Fruit fly (Drosophila melanogaster): ENCODE results near the gene AhcyL2.

The AhcyL2 gene

dm6 chr3R:16936319-16936718 lies 45.6 kb downstream of the AhcyL2 start:
- TF ChIP-seq Gug (GFP tag; IDR thresholded peaks at IDR 0.05) (no peak), CG15479 (GFP tag; optimal IDR thresholded peaks at IDR 0.05) (peak; percentile 33), z (GFP tag; IDR thresholded peaks at IDR 0.05) (no peak), tll (GFP tag; optimal IDR thresholded peaks at IDR 0.05) (peak; percentile 72 to 99), Dip2 (GFP tag; IDR thresholded peaks at IDR 0.05) (no peak), zen (tag; optimal IDR thresholded peaks at IDR 0.05) (peak; percentile 36)

dm6 chr3R:16934154-16934992 lies 47.6 kb downstream of the AhcyL2 start:
- no peak for TF ChIP-seq bsh (GFP tag; optimal IDR thresholded peaks at IDR 0.05)
- TF ChIP-seq Nf-YA (GFP tag; IDR thresholded peaks at IDR 0.05), result 0 out of 2 replicates have a peak, but pooled peaks have one; percentile 30
- TF ChIP-seq dmrt11E (tag; optimal IDR thresholded peaks at IDR 0.05), result no peak
- TF ChIP-seq bab2 (GFP tag; optimal IDR thresholded peaks at IDR 0.05), result no peak
- TF ChIP-seq E2f2 (GFP tag; IDR thresholded peaks at IDR 0.05), result peak; percentile 13; the same call in 1 of the 2 replicates
- TF ChIP-seq CG9817 (tag; optimal IDR thresholded peaks at IDR 0.05), result no peak
- 0 out of 2 replicates have a peak, but pooled peaks have one; percentile 36 for TF ChIP-seq CG42726 (GFP tag; IDR thresholded peaks at IDR 0.05; ENCODE audit: partially characterized antibody)
- TF ChIP-seq Nf-YC (tag; optimal IDR thresholded peaks at IDR 0.05), result peak; percentile 79
- TF ChIP-seq Jarid2 (GFP tag; optimal IDR thresholded peaks at IDR 0.05), result peak; percentile 82
- peak; percentile 69 for TF ChIP-seq onecut (GFP tag; IDR thresholded peaks at IDR 0.05)
- 0 out of 2 replicates have a peak, but pooled peaks have one; percentile 35 for TF ChIP-seq ato (GFP tag; IDR thresholded peaks at IDR 0.05; ENCODE audit: partially characterized antibody)
- TF ChIP-seq chinmo (GFP tag; IDR thresholded peaks at IDR 0.05; ENCODE audit: partially characterized antibody), result 0 out of 4 replicates have a peak, but pooled peaks have one; percentile 39
- TF ChIP-seq CG6254 (GFP tag; optimal IDR thresholded peaks at IDR 0.05), result peak; percentile 95
- peak; percentile 93 for TF ChIP-seq ewg (GFP tag; optimal IDR thresholded peaks at IDR 0.05)
- peak; percentile 17; the same call in 1 of the 2 replicates for TF ChIP-seq lmd (GFP tag; IDR thresholded peaks at IDR 0.05)
- TF ChIP-seq CG4360 (GFP tag; IDR thresholded peaks at IDR 0.05), result peak; percentile 93
- TF ChIP-seq Aef1 (GFP tag; IDR thresholded peaks at IDR 0.05), result peak; percentile 11; the same call in 1 of the 3 replicates
- no peak for TF ChIP-seq CG14860 (GFP tag; IDR thresholded peaks at IDR 0.05; ENCODE audit: partially characterized antibody)
- TF ChIP-seq Opbp (GFP tag; IDR thresholded peaks at IDR 0.05; ENCODE audit: partially characterized antibody), result peak; percentile 46; the same call in 2 of the 3 replicates
- TF ChIP-seq CG6175 (GFP tag; IDR thresholded peaks at IDR 0.05), result peak; percentile 83
- no peak for TF ChIP-seq CG10979 (tag; optimal IDR thresholded peaks at IDR 0.05)
- peak; percentile 43; the same call in 1 of the 2 replicates for TF ChIP-seq CG32767 (GFP tag; IDR thresholded peaks at IDR 0.05)
- no peak for TF ChIP-seq pan (optimal IDR thresholded peaks at IDR 0.05)
- no peak for TF ChIP-seq pan (GFP tag; optimal IDR thresholded peaks at IDR 0.05 in 1 of 2, IDR thresholded peaks at IDR 0.05 in 1 of 2)
- peak; percentile 88 for TF ChIP-seq Dip2 (GFP tag; IDR thresholded peaks at IDR 0.05)
- peak; percentile 57; the same call in 1 of the 3 replicates for TF ChIP-seq ci (GFP tag; IDR thresholded peaks at IDR 0.05)
- TF ChIP-seq Nf-YB (GFP tag; optimal IDR thresholded peaks at IDR 0.05), result peak; percentile 76
- TF ChIP-seq Pdp1 (GFP tag; optimal IDR thresholded peaks at IDR 0.05), result peak in 1 of 2 experiments; percentile 67
- peak; percentile 24 for TF ChIP-seq bbx (GFP tag; IDR thresholded peaks at IDR 0.05; ENCODE audit: partially characterized antibody)
- TF ChIP-seq Bteb2 (GFP tag; optimal IDR thresholded peaks at IDR 0.05), result no peak
- no peak for TF ChIP-seq tin (GFP tag; optimal IDR thresholded peaks at IDR 0.05)
- peak; percentile 39; the same call in 1 of the 3 replicates for TF ChIP-seq z (GFP tag; IDR thresholded peaks at IDR 0.05)
- TF ChIP-seq sd (tag; optimal IDR thresholded peaks at IDR 0.05), result peak; percentile 50
- peak; percentile 48; the same call in 1 of the 3 replicates for TF ChIP-seq zen2 (GFP tag; IDR thresholded peaks at IDR 0.05; ENCODE audit: partially characterized antibody)
- no peak for TF ChIP-seq Chrac-16 (GFP tag; optimal IDR thresholded peaks at IDR 0.05)
- no peak for TF ChIP-seq CG2202 (tag; optimal IDR thresholded peaks at IDR 0.05)
- TF ChIP-seq CG11247 (GFP tag; IDR thresholded peaks at IDR 0.05), result 0 out of 2 replicates have a peak, but pooled peaks have one; percentile 33
- peak; percentile 5 for TF ChIP-seq CoRest (tag; optimal IDR thresholded peaks at IDR 0.05)
- TF ChIP-seq CG1792 (GFP tag; optimal IDR thresholded peaks at IDR 0.05), result no peak
- TF ChIP-seq CG6683 (GFP tag; optimal IDR thresholded peaks at IDR 0.05), result no peak
- peak; percentile 51 for TF ChIP-seq yki (optimal IDR thresholded peaks at IDR 0.05)

Data from whole organism, embryonic.